Worm (Caenorhabditis elegans): ENCODE measurements around the gene mecr-1.
A peak's percentile ranks its signal among the peaks of the same experiment; 100 is the strongest.

The mecr-1 gene

DNA sequence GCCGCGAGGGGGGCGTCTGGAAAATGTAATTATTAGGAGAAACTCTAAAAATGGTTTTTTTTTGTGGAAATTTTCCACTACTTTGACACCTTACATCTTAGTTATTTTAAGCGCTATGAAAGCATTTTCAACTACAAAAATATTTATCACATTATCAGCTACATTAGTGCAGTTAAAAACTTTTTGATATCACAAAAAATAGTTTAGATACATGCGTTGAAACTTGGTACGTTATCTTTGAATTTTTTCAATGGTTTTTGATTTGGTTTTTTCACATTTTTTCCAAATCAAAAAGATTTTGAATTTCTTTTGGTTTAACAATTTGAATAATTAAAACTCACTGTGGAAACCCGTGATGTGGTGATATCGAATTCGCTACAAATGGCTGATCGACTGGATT is 24.1 kb downstream of the mecr-1 start:
- TF ChIP-seq fkh-8 (tag; optimal IDR thresholded peaks at IDR 0.05) (no peak), tbx-2 (tag; optimal IDR thresholded peaks at IDR 0.05) (no peak), skn-1 (tag; optimal IDR thresholded peaks at IDR 0.05) (no peak), C34B4.2 (tag; optimal IDR thresholded peaks at IDR 0.05) (no peak), nhr-90 (tag; optimal IDR thresholded peaks at IDR 0.05; ENCODE audit: poor library complexity) (no peak), unc-98 (GFP tag; IDR thresholded peaks at IDR 0.05) (no peak), unc-62 (GFP tag; optimal IDR thresholded peaks at IDR 0.05) (no peak), hpl-2 (GFP tag; optimal IDR thresholded peaks at IDR 0.05) (no peak), tlp-1 (tag; optimal IDR thresholded peaks at IDR 0.05) (no peak), nhr-237 (tag; optimal IDR thresholded peaks at IDR 0.05) (no peak), lin-15B (tag; optimal IDR thresholded peaks at IDR 0.05) (no peak), ztf-11 (tag; optimal IDR thresholded peaks at IDR 0.05) (no peak), sox-4 (tag; optimal IDR thresholded peaks at IDR 0.05) (no peak), efl-3 (GFP tag; optimal IDR thresholded peaks at IDR 0.05) (no peak), pag-3 (tag; optimal IDR thresholded peaks at IDR 0.05; ENCODE audit: borderline replicate concordance, insufficient read depth) (no peak), alr-1 (tag; optimal IDR thresholded peaks at IDR 0.05; ENCODE audit: borderline replicate concordance) (no peak), swsn-7 (tag; optimal IDR thresholded peaks at IDR 0.05) (no peak), hlh-4 (tag; optimal IDR thresholded peaks at IDR 0.05) (no peak)

DNA sequence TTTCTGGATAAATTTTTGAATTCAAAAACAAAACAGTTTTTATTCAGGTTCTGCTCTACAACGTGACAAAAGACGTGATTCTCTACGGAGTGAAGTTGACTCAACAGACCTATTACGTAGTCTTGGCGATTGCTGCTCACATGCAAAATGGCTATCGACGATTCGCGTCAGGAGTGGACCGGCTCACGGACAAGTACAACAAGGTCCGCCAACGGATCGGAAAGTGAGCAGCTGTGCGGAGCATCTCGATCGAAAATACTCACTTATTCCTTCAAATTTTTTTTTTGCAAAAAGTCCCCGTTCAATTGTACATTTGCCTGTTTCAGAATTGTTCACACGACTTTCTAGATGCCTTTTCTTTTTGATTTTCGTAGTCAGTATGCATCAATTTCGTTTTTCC is 27.2 kb downstream of the mecr-1 start:
- TF ChIP-seq efl-1 (optimal IDR thresholded peaks at IDR 0.05), result no peak
- TF ChIP-seq efl-1 (GFP tag; optimal IDR thresholded peaks at IDR 0.05 in 1 of 2), result peak in 1 of 2 experiments; percentile 91
- TF ChIP-seq nhr-71 (tag; optimal IDR thresholded peaks at IDR 0.05), result no peak

DNA sequence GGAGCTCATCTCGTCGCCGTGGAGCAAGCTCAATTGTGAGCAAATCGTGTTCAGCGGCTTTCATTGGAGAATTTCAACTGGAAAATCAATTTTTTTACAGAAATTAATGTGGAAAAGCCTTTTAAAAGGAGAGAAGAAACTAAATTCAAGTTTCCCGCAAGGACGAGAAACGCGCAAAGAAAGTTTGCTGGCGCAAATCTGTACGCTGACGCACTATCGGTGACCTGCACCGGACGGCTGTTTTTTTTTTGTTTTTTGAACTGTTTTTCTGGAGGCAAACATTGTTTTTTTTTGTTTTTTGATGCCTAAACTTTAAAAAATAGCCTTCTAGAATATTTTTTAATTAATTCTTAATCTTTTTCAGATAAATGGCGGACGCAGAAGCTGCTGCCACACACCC is 30.1 kb downstream of the mecr-1 start, which contains the start of the genes hpr-17 and F32A11.1:
TSS of gene hpr-17 (minus strand) at position 77 of the 400 bp plus-strand sequence.
TSS of gene F32A11.1 (plus strand) at position 359 of the 400 bp plus-strand sequence.
- TF ChIP-seq egl-27 (tag; optimal IDR thresholded peaks at IDR 0.05), result peak in 1 of 2 experiments; percentile 12
- TF ChIP-seq nhr-76 (tag; optimal IDR thresholded peaks at IDR 0.05), result no peak
- TF ChIP-seq nhr-28 (tag; optimal IDR thresholded peaks at IDR 0.05), result no peak
- no peak for TF ChIP-seq zag-1 (tag; optimal IDR thresholded peaks at IDR 0.05)
- peak; percentile 88 for TF ChIP-seq nhr-90 (tag; optimal IDR thresholded peaks at IDR 0.05; ENCODE audit: poor library complexity)
- TF ChIP-seq mep-1 (tag; optimal IDR thresholded peaks at IDR 0.05), result peak; percentile 95
- TF ChIP-seq fkh-8 (tag; optimal IDR thresholded peaks at IDR 0.05), result peak; percentile 78
- no peak for TF ChIP-seq nhr-12 (tag; optimal IDR thresholded peaks at IDR 0.05)
- TF ChIP-seq nhr-71 (tag; optimal IDR thresholded peaks at IDR 0.05), result peak; percentile 92
- TF ChIP-seq vab-15 (tag; optimal IDR thresholded peaks at IDR 0.05), result no peak
- no peak for TF ChIP-seq hlh-4 (tag; optimal IDR thresholded peaks at IDR 0.05)
- no peak for TF ChIP-seq tlp-1 (tag; optimal IDR thresholded peaks at IDR 0.05)
- no peak for TF ChIP-seq hlh-17 (GFP tag; optimal IDR thresholded peaks at IDR 0.05; ENCODE audit: borderline replicate concordance)
- peak; percentile 92 for TF ChIP-seq snu-23 (GFP tag; optimal IDR thresholded peaks at IDR 0.05)
- no peak for TF ChIP-seq Y116A8C.19 (tag; optimal IDR thresholded peaks at IDR 0.05; ENCODE audit: borderline replicate concordance)
- TF ChIP-seq rnt-1 (tag; optimal IDR thresholded peaks at IDR 0.05), result peak; percentile 96
- TF ChIP-seq skn-1 (tag; optimal IDR thresholded peaks at IDR 0.05), result peak; percentile 91
- peak; percentile 84 for TF ChIP-seq xbp-1 (tag; optimal IDR thresholded peaks at IDR 0.05)
- TF ChIP-seq fkh-4 (tag; optimal IDR thresholded peaks at IDR 0.05; ENCODE audit: borderline replicate concordance), result no peak
- no peak for TF ChIP-seq pqm-1 (tag; optimal IDR thresholded peaks at IDR 0.05)
- peak; percentile 36; the same call in 1 of the 2 replicates for TF ChIP-seq ceh-88 (GFP tag; IDR thresholded peaks at IDR 0.05)
- peak; percentile 75 for TF ChIP-seq ceh-8 (GFP tag; optimal IDR thresholded peaks at IDR 0.05)
- no peak for TF ChIP-seq efl-3 (GFP tag; optimal IDR thresholded peaks at IDR 0.05)
- TF ChIP-seq nhr-77 (tag; optimal IDR thresholded peaks at IDR 0.05), result peak; percentile 67
- TF ChIP-seq nhr-237 (tag; optimal IDR thresholded peaks at IDR 0.05), result no peak
- TF ChIP-seq lin-35 (GFP tag; optimal IDR thresholded peaks at IDR 0.05), result peak; percentile 99
- peak; percentile 94 for TF ChIP-seq nhr-47 (tag; optimal IDR thresholded peaks at IDR 0.05)
- peak; percentile 64 for TF ChIP-seq elt-2 (tag; optimal IDR thresholded peaks at IDR 0.05)
- TF ChIP-seq nhr-85 (tag), result peak; percentile 90
- peak; percentile 85 for TF ChIP-seq unc-86 (tag; optimal IDR thresholded peaks at IDR 0.05)
- peak; percentile 83 for TF ChIP-seq lin-14 (GFP tag; optimal IDR thresholded peaks at IDR 0.05)
- peak; percentile 88 for TF ChIP-seq tbx-2 (tag; optimal IDR thresholded peaks at IDR 0.05)
- TF ChIP-seq mef-2 (tag; optimal IDR thresholded peaks at IDR 0.05), result peak; percentile 13
- TF ChIP-seq mab-9 (GFP tag; IDR thresholded peaks at IDR 0.05), result peak; percentile 76
- peak; percentile 69 for TF ChIP-seq C04F5.9 (tag; optimal IDR thresholded peaks at IDR 0.05)
- peak; percentile 27 for TF ChIP-seq aha-1 (tag; optimal IDR thresholded peaks at IDR 0.05)
- TF ChIP-seq mdl-1 (tag; optimal IDR thresholded peaks at IDR 0.05), result peak in 1 of 2 experiments; percentile 74
